Worm (Caenorhabditis elegans) whole organism, L4 larva: ENCODE results near the gene F32H5.4.

Source experiments
- ceh-62 ChIP-seq: sonication (generic microtip); optimal IDR thresholded peaks from 2 replicates; lab custom pipeline; 2017; ENCODE audit warnings: missing biosample characterization, missing genetic modification characterization
- ces-1 ChIP-seq: fragments of 150-350 bp; sonication (generic microtip); optimal IDR thresholded peaks from 4 replicates; lab custom pipeline; 2014; ENCODE audit warnings: missing biosample characterization, missing genetic modification reagents, missing genetic modification characterization
- lin-15B ChIP-seq: fragments of 150-350 bp; sonication (generic microtip); optimal IDR thresholded peaks from 3 replicates; lab custom pipeline; 2014; ENCODE audit warnings: missing biosample characterization, missing genetic modification characterization
- lin-29 ChIP-seq: fragments of 200-800 bp; sonication (Bioruptor generic); IDR thresholded peaks from 2 replicates; pipeline ENCODE4 v1.3.6; 2022; ENCODE audit warnings: missing genetic modification reagents, missing genetic modification characterization, missing compliant biosample characterization
- mxl-3 ChIP-seq: fragments of 200-800 bp; sonication (Bioruptor generic); optimal IDR thresholded peaks from 2 replicates; lab custom pipeline; 2018; ENCODE audit warnings: mild to moderate bottlenecking, missing genetic modification characterization, missing compliant biosample characterization
- nhr-11 ChIP-seq: fragments of 150-350 bp; optimal IDR thresholded peaks from 2 replicates; lab custom pipeline; 2014; ENCODE audit warnings: missing biosample characterization, missing genetic modification characterization
- nhr-76 ChIP-seq: fragments of 150-350 bp; optimal IDR thresholded peaks from 2 replicates; lab custom pipeline; 2014; ENCODE audit warnings: missing biosample characterization, missing genetic modification characterization
- pqm-1 ChIP-seq: sonication (generic microtip); optimal IDR thresholded peaks from 2 replicates; lab custom pipeline; 2017; ENCODE audit warnings: missing biosample characterization, missing genetic modification characterization
- set-16 ChIP-seq: fragments of 200-800 bp; sonication (Bioruptor generic); IDR thresholded peaks from 2 replicates; pipeline ENCODE4 v1.3.6; 2022; ENCODE audit warnings: missing genetic modification reagents, missing genetic modification characterization, missing compliant biosample characterization
- zip-2 ChIP-seq: fragments of 150-350 bp; optimal IDR thresholded peaks from 2 replicates; lab custom pipeline; 2014; ENCODE audit warnings: missing biosample characterization, missing genetic modification characterization
- ztf-7 ChIP-seq: fragments of 150-350 bp; optimal IDR thresholded peaks from 2 replicates; lab custom pipeline; 2014; ENCODE audit warnings: missing biosample characterization, missing genetic modification characterization

- TF ChIP-seq zip-2 (tag; lab: Kevin White, UChicago): no peak
- no peak for TF ChIP-seq lin-15B
- no peak for TF ChIP-seq ztf-7 (tag; lab: Kevin White, UChicago)
- TF ChIP-seq set-16 (GFP tag; lab: Robert Waterston, UW): no peak
- no peak for TF ChIP-seq lin-29 (GFP tag; lab: Robert Waterston, UW)
- no peak for TF ChIP-seq nhr-11 (tag; lab: Kevin White, UChicago)
- TF ChIP-seq pqm-1: no peak
- TF ChIP-seq ces-1 (GFP tag; lab: Kevin White, UChicago): no peak
- TF ChIP-seq nhr-76 (tag; lab: Kevin White, UChicago): no peak
- no peak for TF ChIP-seq ceh-62
- TF ChIP-seq mxl-3 (GFP tag; lab: Kevin White, UChicago): no peak
Observed at ce11 chrV:13320676-13321075, 39.7 kb upstream of the F32H5.4 start, which contains the start of gene srh-15.
